Worm (Caenorhabditis elegans): Measurements from ENCODE around the gene irld-51.

ce11 chrII:2991555-2992083 is 39.1 kb upstream of the irld-51 start, which contains the start of gene K08A2.2:
- TF ChIP-seq unc-62 (GFP tag; optimal IDR thresholded peaks at IDR 0.05) (no peak), C16A3.4 (tag; optimal IDR thresholded peaks at IDR 0.05) (no peak), alr-1 (tag; optimal IDR thresholded peaks at IDR 0.05; ENCODE audit: borderline replicate concordance) (no peak), nhr-11 (tag; optimal IDR thresholded peaks at IDR 0.05) (no peak), mep-1 (tag; optimal IDR thresholded peaks at IDR 0.05) (no peak), elt-3 (tag; optimal IDR thresholded peaks at IDR 0.05) (no peak), pqm-1 (tag; optimal IDR thresholded peaks at IDR 0.05) (no peak)

Measured in whole organism, L1 larva.